Fruit fly (Drosophila melanogaster) whole organism, embryonic: Measurements from ENCODE around the gene Enoph.
A peak's percentile ranks its signal among the peaks of the same experiment; 100 is the strongest.

Experiments
- CG11696 ChIP-seq: fragments of 200-800 bp; sonication (Bioruptor generic); IDR thresholded peaks from 2 replicates; pipeline ENCODE4 v1.3.6; 2022; ENCODE audit warnings: missing biosample characterization, missing genetic modification characterization
- CG12155 ChIP-seq: fragments of 200-800 bp; sonication (Bioruptor generic); optimal IDR thresholded peaks from 3 replicates; lab custom pipeline; 2016; ENCODE audit warnings: missing biosample characterization, missing genetic modification characterization
- CG12219 ChIP-seq: fragments of 200-800 bp; sonication (Bioruptor generic); optimal IDR thresholded peaks from 3 replicates; lab custom pipeline; 2018; ENCODE audit warnings: missing biosample characterization, mild to moderate bottlenecking, missing genetic modification characterization
- CG13775 ChIP-seq: fragments of 200-800 bp; sonication (Bioruptor generic); optimal IDR thresholded peaks from 3 replicates; lab custom pipeline; 2017; ENCODE audit warnings: missing biosample characterization, mild to moderate bottlenecking, missing genetic modification characterization
- CG13894 ChIP-seq: fragments of 200-800 bp; sonication (Bioruptor generic); optimal IDR thresholded peaks from 3 replicates; lab custom pipeline; 2018; ENCODE audit warnings: missing biosample characterization, mild to moderate bottlenecking, missing genetic modification characterization, moderate library complexity
- CG15696 ChIP-seq: fragments of 200-800 bp; sonication (Bioruptor generic); optimal IDR thresholded peaks from 2 replicates; lab custom pipeline; 2019; ENCODE audit warnings: missing biosample characterization, mild to moderate bottlenecking, missing genetic modification characterization, moderate library complexity
- CG1792 ChIP-seq: fragments of 200-800 bp; sonication (Bioruptor generic); optimal IDR thresholded peaks from 2 replicates; lab custom pipeline; 2016; ENCODE audit warnings: missing biosample characterization, missing genetic modification characterization
- CG2712 ChIP-seq: fragments of 200-800 bp; optimal IDR thresholded peaks from 3 replicates; lab custom pipeline; 2019; ENCODE audit warnings: missing biosample characterization, mild to moderate bottlenecking, missing genetic modification characterization, moderate library complexity
- CG34376 ChIP-seq: fragments of 200-800 bp; sonication (Bioruptor generic); optimal IDR thresholded peaks from 2 replicates; lab custom pipeline; 2018; ENCODE audit warnings: missing biosample characterization, mild to moderate bottlenecking, missing genetic modification characterization
- CG5953 ChIP-seq: fragments of 200-800 bp; sonication (Bioruptor generic); IDR thresholded peaks from 2 replicates; pipeline ENCODE4 v1.3.6; 2022; ENCODE audit warnings: missing biosample characterization, missing genetic modification characterization
- CG7745 ChIP-seq: fragments of 200-800 bp; sonication (Bioruptor generic); optimal IDR thresholded peaks from 2 replicates; lab custom pipeline; 2018; ENCODE audit warnings: missing biosample characterization, mild to moderate bottlenecking, missing genetic modification characterization, moderate library complexity
- CG7839 ChIP-seq: fragments of 200-800 bp; sonication (Bioruptor generic); optimal IDR thresholded peaks from 3 replicates; lab custom pipeline; 2018; ENCODE audit warnings: missing biosample characterization, mild to moderate bottlenecking, missing genetic modification characterization, moderate library complexity
- CG8290 ChIP-seq, 3 experiments: fragments of 200-800 bp; sonication (Bioruptor generic); optimal IDR thresholded peaks; 2 replicates each; lab custom pipeline; 2016 to 2019; ENCODE audit warnings: missing biosample characterization in 3 of 3, missing genetic modification characterization in 3 of 3, mild to moderate bottlenecking in 2 of 3, moderate library complexity in 1 of 3
- CG8388 ChIP-seq: fragments of 200-800 bp; sonication (Bioruptor generic); optimal IDR thresholded peaks from 2 replicates; lab custom pipeline; 2019; ENCODE audit warnings: missing biosample characterization, mild to moderate bottlenecking, missing genetic modification characterization, moderate library complexity
- CG9609 ChIP-seq: fragments of 200-800 bp; sonication (Bioruptor generic); optimal IDR thresholded peaks from 3 replicates; lab custom pipeline; 2016; ENCODE audit warnings: missing biosample characterization, missing genetic modification characterization
- D19B ChIP-seq: fragments of 200-800 bp; sonication (Bioruptor generic); optimal IDR thresholded peaks from 2 replicates; lab custom pipeline; 2017; ENCODE audit warnings: missing biosample characterization, mild to moderate bottlenecking, missing genetic modification characterization
- Dek ChIP-seq: fragments of 200-800 bp; sonication (Bioruptor generic); optimal IDR thresholded peaks from 3 replicates; lab custom pipeline; 2019; ENCODE audit warnings: missing biosample characterization, mild to moderate bottlenecking, missing genetic modification characterization, moderate library complexity
- Dll ChIP-seq: fragments of 200-800 bp; sonication (Bioruptor generic); IDR thresholded peaks from 4 replicates; pipeline ENCODE4 v1.3.6; 2022; ENCODE audit warnings: missing biosample characterization, missing genetic modification characterization; ENCODE audit not compliant: partially characterized antibody
- HHEX ChIP-seq: fragments of 200-800 bp; sonication (Bioruptor generic); optimal IDR thresholded peaks from 3 replicates; lab custom pipeline; 2017; ENCODE audit warnings: missing biosample characterization, mild to moderate bottlenecking, missing genetic modification characterization, missing genetic modification reagents
- HLHmδ ChIP-seq: fragments of 200-800 bp; sonication (Bioruptor generic); optimal IDR thresholded peaks from 2 replicates; lab custom pipeline; 2018; ENCODE audit warnings: missing biosample characterization, mild to moderate bottlenecking, missing genetic modification characterization, moderate library complexity
- Lpt ChIP-seq: fragments of >200 bp; optimal IDR thresholded peaks from 2 replicates; lab custom pipeline; 2018; ENCODE audit warnings: missing biosample characterization, missing genetic modification characterization
- Neu2 ChIP-seq: fragments of 200-800 bp; sonication (Bioruptor generic); optimal IDR thresholded peaks from 3 replicates; lab custom pipeline; 2016; ENCODE audit warnings: missing biosample characterization, missing genetic modification characterization, borderline replicate concordance
- Poxn ChIP-seq: fragments of 200-800 bp; sonication (Bioruptor generic); IDR thresholded peaks from 2 replicates; pipeline ENCODE4 v1.3.6; 2022; ENCODE audit warnings: missing biosample characterization, missing genetic modification characterization
- Ptx1 ChIP-seq: fragments of 200-800 bp; sonication (Bioruptor generic); IDR thresholded peaks from 2 replicates; pipeline ENCODE4 v1.3.6; 2022; ENCODE audit warnings: missing biosample characterization, missing genetic modification characterization
- al ChIP-seq: fragments of 200-800 bp; sonication (Bioruptor generic); IDR thresholded peaks from 2 replicates; pipeline ENCODE4 v1.3.6; 2022; ENCODE audit warnings: missing biosample characterization, missing genetic modification characterization
- bowl ChIP-seq: fragments of 200-800 bp; sonication (Bioruptor generic); IDR thresholded peaks from 2 replicates; pipeline ENCODE4 v1.3.6; 2022; ENCODE audit warnings: missing biosample characterization, missing genetic modification characterization
- cad ChIP-seq: fragments of >200 bp; optimal IDR thresholded peaks from 2 replicates; lab custom pipeline; 2017; ENCODE audit warnings: missing biosample characterization, missing genetic modification characterization
- chm ChIP-seq: fragments of 200-800 bp; sonication (Bioruptor generic); IDR thresholded peaks from 2 replicates; pipeline ENCODE4 v1.3.6; 2022; ENCODE audit warnings: missing biosample characterization, missing genetic modification characterization
- da ChIP-seq: fragments of 200-800 bp; sonication (Bioruptor generic); optimal IDR thresholded peaks from 2 replicates; lab custom pipeline; 2016; ENCODE audit warnings: missing biosample characterization, missing genetic modification characterization
- danr ChIP-seq: fragments of 200-800 bp; sonication (Bioruptor generic); IDR thresholded peaks from 2 replicates; pipeline ENCODE4 v1.3.6; 2022; ENCODE audit warnings: missing biosample characterization, missing genetic modification characterization
- disco-r ChIP-seq: fragments of 200-800 bp; sonication (Bioruptor generic); optimal IDR thresholded peaks from 2 replicates; lab custom pipeline; 2016; ENCODE audit warnings: missing biosample characterization, missing genetic modification characterization
- dysf ChIP-seq: fragments of 200-800 bp; sonication (Bioruptor generic); IDR thresholded peaks from 3 replicates; pipeline ENCODE4 v1.3.6; 2022; ENCODE audit warnings: missing biosample characterization, missing genetic modification characterization
- fd96Cb ChIP-seq: fragments of 200-800 bp; sonication (Bioruptor generic); optimal IDR thresholded peaks from 2 replicates; lab custom pipeline; 2018; ENCODE audit warnings: missing biosample characterization, mild to moderate bottlenecking, missing genetic modification characterization, moderate library complexity
- gce ChIP-seq: fragments of 200-800 bp; sonication (Bioruptor generic); IDR thresholded peaks from 3 replicates; pipeline ENCODE4 v1.3.6; 2022; ENCODE audit warnings: missing biosample characterization, missing genetic modification characterization
- grn ChIP-seq: fragments of 200-800 bp; sonication (Bioruptor generic); optimal IDR thresholded peaks from 3 replicates; lab custom pipeline; 2017; ENCODE audit warnings: missing biosample characterization, missing genetic modification characterization
- hkb ChIP-seq, 2 experiments: fragments of 200-800 bp in 1 of 2; fragments of >200 bp in 1 of 2; sonication (Bioruptor generic) in 1 of 2; IDR thresholded peaks in 1 of 2; optimal IDR thresholded peaks in 1 of 2; 2 replicates each; pipeline versions ENCODE4 v1.3.6 to Lab custom; 2017 to 2022; ENCODE audit warnings: missing biosample characterization in 1 of 2, missing genetic modification characterization in 1 of 2
- lmd ChIP-seq: fragments of 200-800 bp; sonication (Bioruptor generic); IDR thresholded peaks from 2 replicates; pipeline ENCODE4 v1.3.6; 2022; ENCODE audit warnings: missing biosample characterization, missing genetic modification characterization
- mld ChIP-seq: fragments of 200-800 bp; sonication (Bioruptor generic); IDR thresholded peaks from 3 replicates; pipeline ENCODE4 v1.3.6; 2022; ENCODE audit warnings: missing biosample characterization, missing genetic modification characterization; ENCODE audit not compliant: partially characterized antibody
- nmo ChIP-seq: fragments of 200-800 bp; sonication (Bioruptor generic); optimal IDR thresholded peaks from 2 replicates; lab custom pipeline; 2018; ENCODE audit warnings: missing biosample characterization, mild to moderate bottlenecking, missing genetic modification characterization, moderate library complexity
- sens-2 ChIP-seq: fragments of 200-800 bp; sonication (Bioruptor generic); IDR thresholded peaks from 2 replicates; pipeline ENCODE4 v1.3.6; 2022; ENCODE audit warnings: missing biosample characterization, missing genetic modification characterization
- seq ChIP-seq: fragments of 200-800 bp; sonication (Bioruptor generic); IDR thresholded peaks from 2 replicates; pipeline ENCODE4 v1.3.6; 2022; ENCODE audit warnings: missing biosample characterization, missing genetic modification characterization
- sr ChIP-seq: fragments of 200-800 bp; sonication (Bioruptor generic); IDR thresholded peaks from 3 replicates; pipeline ENCODE4 v1.3.6; 2022; ENCODE audit warnings: missing biosample characterization, missing genetic modification characterization
- tap ChIP-seq: fragments of 200-800 bp; optimal IDR thresholded peaks from 3 replicates; lab custom pipeline; 2019; ENCODE audit warnings: missing biosample characterization, mild to moderate bottlenecking, missing genetic modification characterization, moderate library complexity
- vvl ChIP-seq: fragments of 200-800 bp; sonication (Bioruptor generic); IDR thresholded peaks from 2 replicates; pipeline ENCODE4 v1.3.6; 2022; ENCODE audit warnings: missing biosample characterization, missing genetic modification characterization

Gene Enoph

dm6 chr3R:5264251-5265098 lies 8.0 kb upstream of the Enoph start (continued):
- TF ChIP-seq cad (GFP tag; lab: Kevin White, UChicago) = no peak
- TF ChIP-seq disco-r (GFP tag; lab: Kevin White, UChicago) = peak; percentile 14
- peak; percentile 53 for TF ChIP-seq vvl (GFP tag; lab: Robert Waterston, UW)
- TF ChIP-seq sr (GFP tag; lab: Robert Waterston, UW) = no peak
- peak; percentile 14 for TF ChIP-seq CG9609
- no peak for TF ChIP-seq CG5953 (GFP tag; lab: Robert Waterston, UW)
- no peak for TF ChIP-seq CG1792 (GFP tag; lab: Kevin White, UChicago)
- TF ChIP-seq sens-2 = no peak
- no peak for TF ChIP-seq seq
- TF ChIP-seq CG7745 (tag; lab: Kevin White, UChicago) = no peak

dm6 chr3R:5263311-5264250 lies 7.1 kb upstream of the Enoph start:
- TF ChIP-seq CG8290 (GFP tag; optimal IDR thresholded peaks at IDR 0.05; lab: Kevin White, UChicago) (peak; percentile 16), CG8290 (tag; optimal IDR thresholded peaks at IDR 0.05; lab: Kevin White, UChicago) (peak in 1 of 2 experiments; percentile 61), Neu2 (GFP tag; lab: Kevin White, UChicago) (no peak), CG2712 (tag; lab: Kevin White, UChicago) (peak; percentile 91), danr (0 out of 2 replicates have a peak, but pooled peaks have one; percentile 62), CG15696 (peak; percentile 73), Dek (tag; lab: Kevin White, UChicago) (peak; percentile 78), seq (peak; percentile 79), Dll (GFP tag; lab: Robert Waterston, UW) (0 out of 4 replicates have a peak, but pooled peaks have one; percentile 29), CG13894 (tag; lab: Kevin White, UChicago) (peak; percentile 25), CG7839 (tag; lab: Kevin White, UChicago) (peak; percentile 94), CG12155 (GFP tag; lab: Kevin White, UChicago) (peak; percentile 46), Ptx1 (GFP tag; lab: Robert Waterston, UW) (peak; percentile 83), HLHmδ (GFP tag; lab: Kevin White, UChicago) (no peak), CG11696 (peak; percentile 61), dysf (GFP tag; lab: Robert Waterston, UW) (peak; percentile 77), chm (GFP tag; lab: Robert Waterston, UW) (no peak; the same call in 1 of the 2 replicates), CG34376 (GFP tag; lab: Kevin White, UChicago) (no peak), gce (GFP tag; lab: Robert Waterston, UW) (no peak; the same call in 2 of the 3 replicates), CG13775 (GFP tag; lab: Kevin White, UChicago) (peak; percentile 88), CG8388 (GFP tag; lab: Kevin White, UChicago) (peak; percentile 83), bowl (no peak), fd96Cb (peak; percentile 86), lmd (peak; percentile 88; the same call in 1 of the 2 replicates), mld (GFP tag; lab: Robert Waterston, UW) (0 out of 3 replicates have a peak, but pooled peaks have one; percentile 37), Lpt (GFP tag; lab: Kevin White, UChicago) (no peak), al (GFP tag; lab: Robert Waterston, UW) (peak; percentile 79), D19B (GFP tag; lab: Kevin White, UChicago) (peak; percentile 63), CG12219 (GFP tag; lab: Kevin White, UChicago) (peak; percentile 41), nmo (peak; percentile 93), da (no peak), HHEX (GFP tag; lab: Kevin White, UChicago) (peak; percentile 88), hkb (optimal IDR thresholded peaks at IDR 0.05; lab: Kevin White, UChicago) (no peak), hkb (GFP tag; IDR thresholded peaks at IDR 0.05; lab: Robert Waterston, UW) (peak; percentile 68), Poxn (GFP tag; lab: Robert Waterston, UW) (peak; percentile 42; the same call in 1 of the 2 replicates), tap (tag; lab: Kevin White, UChicago) (peak; percentile 79), grn (GFP tag; lab: Kevin White, UChicago) (no peak)
